Worm (Caenorhabditis elegans) whole organism, mixed stage, embryonic: ENCODE data around the gene srh-266.

Experiments used
- ces-1 ChIP-seq: fragments of 150-350 bp; optimal IDR thresholded peaks from 2 replicates; lab custom pipeline; 2014; ENCODE audit warnings: missing biosample characterization, missing genetic modification reagents, missing genetic modification characterization
- unc-62 ChIP-seq: fragments of 150-350 bp; optimal IDR thresholded peaks from 2 replicates; lab custom pipeline; 2014; ENCODE audit warnings: missing biosample characterization, missing genetic modification reagents, missing genetic modification characterization

DNA sequence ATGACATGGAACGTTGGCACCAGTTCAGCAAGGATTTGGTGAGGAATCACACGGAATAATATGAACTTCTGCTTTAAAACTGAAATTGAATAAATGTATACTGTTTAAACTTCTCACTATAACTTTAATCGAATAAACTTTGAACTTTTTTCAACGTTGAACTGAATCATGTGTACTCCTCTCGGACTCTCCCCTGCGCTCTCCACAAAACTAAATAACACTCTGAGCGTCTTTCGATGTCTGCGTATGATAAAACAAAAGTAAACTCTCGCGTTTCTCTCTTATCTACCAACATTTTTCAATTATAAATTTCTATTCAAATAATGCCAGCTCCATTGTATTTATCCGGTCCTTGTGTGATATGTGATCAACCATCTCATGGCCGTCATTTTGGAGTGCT, 32.8 kb upstream of the srh-266 start:
- no peak for TF ChIP-seq unc-62
- no peak for TF ChIP-seq ces-1
